Fruit fly (Drosophila melanogaster): Measurements from ENCODE around the gene CG10413.

DNA sequence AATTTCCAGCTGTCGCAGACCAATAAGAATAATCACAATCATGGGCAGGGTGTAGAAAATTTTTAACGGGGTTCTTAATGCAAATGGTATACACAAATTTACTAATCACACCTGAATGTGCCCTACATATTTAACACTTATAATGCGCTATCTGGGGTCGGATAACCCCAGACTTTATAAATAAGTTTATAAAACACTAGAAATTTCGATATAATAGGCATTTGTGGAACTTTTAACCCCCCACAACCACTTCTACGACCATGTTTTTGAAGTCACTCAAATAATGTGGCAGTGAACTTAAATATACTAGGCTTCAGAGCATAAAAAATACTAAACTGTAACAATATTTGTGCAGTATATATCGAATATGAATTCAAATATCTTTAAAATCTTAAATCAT lies at the start of gene CG10413:
- TF ChIP-seq psq (optimal IDR thresholded peaks at IDR 0.05) (no peak), h (optimal IDR thresholded peaks at IDR 0.05) (no peak)

Measured in Kc167 (cell line).